Worm (Caenorhabditis elegans) whole organism, L4 larva: ENCODE results near the gene C31E10.5.

Source experiments
- fkh-10 ChIP-seq: fragments of 150-350 bp; optimal IDR thresholded peaks from 2 replicates; lab custom pipeline; 2014; ENCODE audit warnings: missing biosample characterization, missing genetic modification reagents, missing genetic modification characterization
- nhr-102 ChIP-seq: sonication (generic microtip); optimal IDR thresholded peaks from 2 replicates; lab custom pipeline; 2016; ENCODE audit warnings: mild to moderate bottlenecking, missing genetic modification characterization, moderate library complexity, missing compliant biosample characterization
- spr-1 ChIP-seq: sonication (generic microtip); optimal IDR thresholded peaks from 2 replicates; lab custom pipeline; 2016; ENCODE audit warnings: mild to moderate bottlenecking, missing genetic modification characterization, missing compliant biosample characterization

- TF ChIP-seq nhr-102 (no peak), fkh-10 (GFP tag; lab: Kevin White, UChicago) (no peak), spr-1 (tag; lab: Kevin White, UChicago) (no peak)
These were observed 50.5 kb downstream of the C31E10.5 start for ce11 chrX:13945090-13945489.
